Worm (Caenorhabditis elegans): Measurements from ENCODE around the gene zchc-1A.

Gene zchc-1A

DNA sequence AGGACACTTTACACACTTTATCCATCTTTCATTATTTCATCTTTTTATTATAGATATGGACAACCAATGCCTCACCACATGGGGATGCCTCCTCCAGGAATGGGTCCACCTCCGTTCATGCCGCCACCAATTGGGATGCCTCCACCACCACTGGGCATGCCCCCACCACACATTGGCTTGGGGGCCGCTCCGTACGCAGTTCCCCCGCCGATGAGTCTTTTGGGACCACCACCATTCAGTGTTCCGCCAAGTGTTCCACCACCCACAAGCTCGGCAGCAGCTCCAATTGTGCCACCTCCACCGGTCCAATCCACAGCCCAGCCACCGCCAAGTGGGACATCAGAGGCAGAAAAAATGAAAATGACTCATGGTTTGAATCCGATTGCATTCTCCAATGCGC, 40.6 kb downstream of the zchc-1A start:
- TF ChIP-seq Y53F4B.3 (GFP tag; IDR thresholded peaks at IDR 0.05) (no peak), F55B11.4 (tag; optimal IDR thresholded peaks at IDR 0.05; ENCODE audit: borderline replicate concordance, insufficient read depth) (no peak), nhr-27 (tag; optimal IDR thresholded peaks at IDR 0.05) (no peak), let-526 (GFP tag; IDR thresholded peaks at IDR 0.05) (no peak), zfh-2 (GFP tag; conservative IDR thresholded peaks at IDR 0.05) (peak; percentile 90), lin-35 (GFP tag; optimal IDR thresholded peaks at IDR 0.05) (no peak), rec-8 (tag; optimal IDR thresholded peaks at IDR 0.05) (no peak), cebp-2 (GFP tag; IDR thresholded peaks at IDR 0.05) (no peak), fkh-3 (tag; optimal IDR thresholded peaks at IDR 0.05) (peak; percentile 22), ccch-3 (GFP tag; optimal IDR thresholded peaks at IDR 0.05) (no peak), lin-26 (GFP tag; IDR thresholded peaks at IDR 0.05) (0 out of 2 replicates have a peak, but pooled peaks have one; percentile 8), bed-1 (GFP tag; IDR thresholded peaks at IDR 0.05) (no peak), tbp1 (GFP tag; optimal IDR thresholded peaks at IDR 0.05) (no peak), egrh-3 (GFP tag; IDR thresholded peaks at IDR 0.05) (peak; percentile 65), ekl-4 (GFP tag; IDR thresholded peaks at IDR 0.05) (0 out of 2 replicates have a peak, but pooled peaks have one; percentile 7), let-607 (tag; optimal IDR thresholded peaks at IDR 0.05) (no peak), madf-6 (GFP tag; IDR thresholded peaks at IDR 0.05) (no peak), B0261.1 (tag; optimal IDR thresholded peaks at IDR 0.05) (no peak), F39B2.1 (GFP tag; IDR thresholded peaks at IDR 0.05) (no peak), K11D2.4 (GFP tag; IDR thresholded peaks at IDR 0.05) (no peak), bed-2 (GFP tag; IDR thresholded peaks at IDR 0.05) (no peak), lin-40 (tag; optimal IDR thresholded peaks at IDR 0.05) (no peak), egl-44 (GFP tag; IDR thresholded peaks at IDR 0.05) (no peak), F10E7.11 (tag; optimal IDR thresholded peaks at IDR 0.05) (no peak), C06A6.2 (GFP tag; conservative IDR thresholded peaks at IDR 0.05) (no peak), ets-4 (GFP tag; optimal IDR thresholded peaks at IDR 0.05) (no peak), F23B12.7 (tag; optimal IDR thresholded peaks at IDR 0.05; ENCODE audit: insufficient read depth) (no peak), F49E8.2 (tag; optimal IDR thresholded peaks at IDR 0.05; ENCODE audit: insufficient read depth) (no peak), nhr-90 (tag; optimal IDR thresholded peaks at IDR 0.05) (no peak), lsy-27 (tag; optimal IDR thresholded peaks at IDR 0.05; ENCODE audit: borderline replicate concordance, insufficient read depth) (no peak)

DNA sequence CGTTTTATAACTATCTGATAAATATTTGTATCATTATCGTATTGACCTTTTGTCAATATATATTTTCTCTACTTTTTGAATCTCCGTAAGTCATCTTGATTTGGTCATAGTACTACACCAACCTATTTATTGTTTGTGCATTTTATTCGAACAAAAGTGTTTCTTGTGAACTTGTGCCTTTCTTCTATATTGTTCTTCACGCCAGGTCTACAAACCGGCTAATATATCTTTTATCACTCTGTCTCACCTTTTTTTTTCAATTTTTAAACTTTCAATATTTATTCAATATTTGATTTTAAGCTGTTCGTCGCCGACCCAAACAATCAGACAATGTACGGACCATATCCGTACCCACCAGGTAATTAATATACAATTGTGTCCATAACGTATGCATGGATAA, 41.9 kb downstream of the zchc-1A start, which contains the start of gene hrpa-2:
TSS of gene hrpa-2 (plus strand) at position 301 of the 400 bp plus-strand sequence.
- TF ChIP-seq C06A6.2 (GFP tag; conservative IDR thresholded peaks at IDR 0.05) (no peak), ama-1 (optimal IDR thresholded peaks at IDR 0.05) (no peak), ama-1 (GFP tag; optimal IDR thresholded peaks at IDR 0.05) (no peak), ztf-28 (GFP tag; IDR thresholded peaks at IDR 0.05) (no peak), mel-28 (tag; optimal IDR thresholded peaks at IDR 0.05; ENCODE audit: borderline replicate concordance) (no peak), F55B11.4 (tag; optimal IDR thresholded peaks at IDR 0.05; ENCODE audit: borderline replicate concordance, insufficient read depth) (no peak)

DNA sequence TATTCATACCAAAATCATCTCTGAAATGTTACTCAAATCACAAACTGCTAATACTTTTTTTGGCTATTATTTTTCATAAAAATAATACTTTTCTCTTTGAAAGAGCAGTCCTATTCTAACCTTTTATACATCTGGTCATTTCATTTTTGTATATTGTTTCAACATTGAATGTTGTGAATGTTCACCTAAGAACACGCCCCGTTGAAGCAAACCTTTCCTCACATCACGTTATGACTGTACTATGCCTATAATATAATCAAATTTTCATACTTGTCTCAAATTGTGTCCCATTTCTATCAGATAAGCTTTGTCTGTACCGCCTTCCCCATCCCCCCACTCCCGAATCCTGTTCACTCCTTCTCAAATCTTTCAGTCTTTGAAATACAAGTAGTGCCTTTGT, 44.2 kb downstream of the zchc-1A start:
- TF ChIP-seq cebp-1 (GFP tag; IDR thresholded peaks at IDR 0.05) = no peak
- TF ChIP-seq cebp-1 (tag; optimal IDR thresholded peaks at IDR 0.05) = no peak
- no peak for TF ChIP-seq die-1 (tag; optimal IDR thresholded peaks at IDR 0.05)
- no peak for TF ChIP-seq egl-44 (GFP tag; IDR thresholded peaks at IDR 0.05)
- TF ChIP-seq madf-10 (tag; optimal IDR thresholded peaks at IDR 0.05) = no peak
- TF ChIP-seq tbp1 (GFP tag; optimal IDR thresholded peaks at IDR 0.05) = no peak
- TF ChIP-seq ccch-3 (GFP tag; optimal IDR thresholded peaks at IDR 0.05) = no peak
- TF ChIP-seq Y53G8AR.9 (GFP tag; conservative IDR thresholded peaks at IDR 0.05) = no peak
- no peak for TF ChIP-seq aptf-3 (GFP tag; IDR thresholded peaks at IDR 0.05)
- TF ChIP-seq Y95B8A.8 (GFP tag; IDR thresholded peaks at IDR 0.05) = no peak
- TF ChIP-seq fkh-3 (tag; optimal IDR thresholded peaks at IDR 0.05) = no peak
- TF ChIP-seq pha-4 (tag; optimal IDR thresholded peaks at IDR 0.05) = no peak
- TF ChIP-seq akir-1 (GFP tag; optimal IDR thresholded peaks at IDR 0.05) = no peak
- no peak for TF ChIP-seq attf-5 (GFP tag; optimal IDR thresholded peaks at IDR 0.05)
- no peak for TF ChIP-seq F23B12.7 (tag; optimal IDR thresholded peaks at IDR 0.05; ENCODE audit: insufficient read depth)
- TF ChIP-seq K12H6.12 (tag; optimal IDR thresholded peaks at IDR 0.05) = no peak
- no peak for TF ChIP-seq F55B11.4 (tag; optimal IDR thresholded peaks at IDR 0.05; ENCODE audit: borderline replicate concordance, insufficient read depth)

Data from whole organism, young adult.